Worm (Caenorhabditis elegans) whole organism, young adult: ENCODE measurements around the gene T04F3.1.
A peak's percentile ranks its signal among the peaks of the same experiment; 100 is the strongest.

ENCODE experiments used
- F33H1.4 ChIP-seq: fragments of 200-800 bp; sonication (Bioruptor generic); IDR thresholded peaks from 2 replicates; pipeline ENCODE4 v1.3.6; 2022; ENCODE audit warnings: missing genetic modification reagents, missing genetic modification characterization, missing compliant biosample characterization
- F49E8.2 ChIP-seq: sonication (generic microtip); optimal IDR thresholded peaks from 3 replicates; lab custom pipeline; 2017; ENCODE audit warnings: missing genetic modification characterization, mild to moderate bottlenecking, missing compliant biosample characterization, antibody characterized with exemption, moderate library complexity; ENCODE audit not compliant: insufficient read depth
- F55B11.4 ChIP-seq: sonication (generic microtip); optimal IDR thresholded peaks from 2 replicates; lab custom pipeline; 2016; ENCODE audit warnings: missing compliant biosample characterization, missing genetic modification characterization, borderline replicate concordance; ENCODE audit not compliant: insufficient read depth
- Y79H2A.3 ChIP-seq: fragments of 200-800 bp; sonication (Bioruptor generic); conservative IDR thresholded peaks from 2 replicates; pipeline ENCODE4 v1.3.6; 2022; ENCODE audit warnings: missing genetic modification reagents, missing genetic modification characterization, missing compliant biosample characterization
- Y95B8A.8 ChIP-seq: fragments of 200-800 bp; sonication (Bioruptor generic); IDR thresholded peaks from 2 replicates; pipeline ENCODE4 v1.3.6; 2022; ENCODE audit warnings: missing genetic modification reagents, missing genetic modification characterization, missing compliant biosample characterization
- akir-1 ChIP-seq: fragments of 200-800 bp; sonication (Bioruptor generic); optimal IDR thresholded peaks from 2 replicates; lab custom pipeline; 2018; ENCODE audit warnings: mild to moderate bottlenecking, missing genetic modification characterization, moderate library complexity, missing compliant biosample characterization
- ama-1 ChIP-seq, 3 experiments: fragments of 150-350 bp in 1 of 3; sonication (generic microtip) in 2 of 3; optimal IDR thresholded peaks; 2 replicates each; lab custom pipeline; 2014 to 2018; ENCODE audit warnings: missing biosample characterization in 2 of 3, missing genetic modification characterization in 2 of 3, missing genetic modification reagents in 2 of 3
- aptf-3 ChIP-seq: fragments of 200-800 bp; sonication (Bioruptor generic); IDR thresholded peaks from 2 replicates; pipeline ENCODE4 v1.3.6; 2022; ENCODE audit warnings: missing genetic modification characterization, missing compliant biosample characterization
- atf-7 ChIP-seq: sonication (generic microtip); optimal IDR thresholded peaks from 2 replicates; lab custom pipeline; 2017; ENCODE audit warnings: mild to moderate bottlenecking, missing genetic modification characterization, missing compliant biosample characterization
- athp-1 ChIP-seq: sonication (generic microtip); optimal IDR thresholded peaks from 2 replicates; lab custom pipeline; 2017; ENCODE audit warnings: mild to moderate bottlenecking, missing genetic modification characterization, missing compliant biosample characterization
- attf-5 ChIP-seq: fragments of 200-800 bp; sonication (Bioruptor generic); optimal IDR thresholded peaks from 2 replicates; lab custom pipeline; 2018; ENCODE audit warnings: mild to moderate bottlenecking, missing genetic modification characterization, missing compliant biosample characterization
- attf-6 ChIP-seq: fragments of 200-800 bp; sonication (Bioruptor generic); IDR thresholded peaks from 2 replicates; pipeline ENCODE4 v1.3.6; 2022; ENCODE audit warnings: missing genetic modification reagents, missing genetic modification characterization, missing compliant biosample characterization
- bed-1 ChIP-seq: fragments of 200-800 bp; sonication (Bioruptor generic); IDR thresholded peaks from 2 replicates; pipeline ENCODE4 v1.3.6; 2022; ENCODE audit warnings: missing genetic modification reagents, missing genetic modification characterization, missing compliant biosample characterization
- bed-2 ChIP-seq: fragments of 200-800 bp; sonication (Bioruptor generic); IDR thresholded peaks from 2 replicates; pipeline ENCODE4 v1.3.6; 2022; ENCODE audit warnings: missing genetic modification reagents, missing genetic modification characterization, missing compliant biosample characterization
- ccch-3 ChIP-seq: fragments of 200-800 bp; sonication (Bioruptor generic); optimal IDR thresholded peaks from 2 replicates; lab custom pipeline; 2018; ENCODE audit warnings: mild to moderate bottlenecking, missing genetic modification characterization, missing compliant biosample characterization
- ceh-91 ChIP-seq: fragments of 200-800 bp; sonication (Bioruptor generic); IDR thresholded peaks from 2 replicates; pipeline ENCODE4 v1.3.6; 2022; ENCODE audit warnings: missing genetic modification reagents, missing genetic modification characterization, missing compliant biosample characterization
- die-1 ChIP-seq: sonication (generic microtip); optimal IDR thresholded peaks from 2 replicates; lab custom pipeline; 2016; ENCODE audit warnings: missing genotype, mild to moderate bottlenecking, missing genetic modification characterization, missing compliant biosample characterization
- dox-1 ChIP-seq: fragments of 200-800 bp; sonication (Bioruptor generic); IDR thresholded peaks from 2 replicates; pipeline ENCODE4 v1.3.6; 2022; ENCODE audit warnings: missing genetic modification reagents, missing genetic modification characterization, missing compliant biosample characterization
- efl-1 ChIP-seq: fragments of 150-350 bp; optimal IDR thresholded peaks from 2 replicates; lab custom pipeline; 2014; ENCODE audit warnings: missing biosample characterization, missing genetic modification reagents, missing genetic modification characterization
- egrh-3 ChIP-seq: fragments of 200-800 bp; sonication (Bioruptor generic); IDR thresholded peaks from 2 replicates; pipeline ENCODE4 v1.3.6; 2022; ENCODE audit warnings: missing genetic modification reagents, missing genetic modification characterization, missing compliant biosample characterization
- fkh-3 ChIP-seq: sonication (generic microtip); optimal IDR thresholded peaks from 2 replicates; lab custom pipeline; 2016; ENCODE audit warnings: mild to moderate bottlenecking, missing genetic modification characterization, missing compliant biosample characterization
- him-1 ChIP-seq: sonication (generic microtip); optimal IDR thresholded peaks from 2 replicates; lab custom pipeline; 2016; ENCODE audit warnings: missing genotype, missing genetic modification reagents, missing genetic modification characterization, missing compliant biosample characterization
- let-607 ChIP-seq, 2 experiments: fragments of 200-800 bp in 1 of 2; sonication (Bioruptor generic) in 1 of 2; sonication (generic microtip) in 1 of 2; optimal IDR thresholded peaks; 2 replicates each; lab custom pipeline; 2016 to 2018; ENCODE audit warnings: mild to moderate bottlenecking in 2 of 2, missing compliant biosample characterization in 2 of 2, missing genetic modification characterization in 2 of 2, moderate library complexity in 2 of 2, missing genotype in 1 of 2
- lin-40 ChIP-seq: sonication (generic microtip); optimal IDR thresholded peaks from 2 replicates; lab custom pipeline; 2016; ENCODE audit warnings: missing genetic modification characterization, mild to moderate bottlenecking, missing compliant biosample characterization, missing genotype, missing genetic modification reagents
- madf-10 ChIP-seq: sonication (generic microtip); optimal IDR thresholded peaks from 2 replicates; lab custom pipeline; 2016; ENCODE audit warnings: mild to moderate bottlenecking, missing genetic modification characterization, missing compliant biosample characterization
- madf-6 ChIP-seq: fragments of 200-800 bp; sonication (Bioruptor generic); IDR thresholded peaks from 2 replicates; pipeline ENCODE4 v1.3.6; 2022; ENCODE audit warnings: missing genetic modification reagents, missing genetic modification characterization, missing compliant biosample characterization
- madf-8 ChIP-seq: fragments of 200-800 bp; sonication (Bioruptor generic); conservative IDR thresholded peaks from 2 replicates; pipeline ENCODE4 v1.3.6; 2022; ENCODE audit warnings: missing genetic modification reagents, missing genetic modification characterization, missing compliant biosample characterization
- mxl-1 ChIP-seq: sonication (generic microtip); optimal IDR thresholded peaks from 2 replicates; lab custom pipeline; 2016; ENCODE audit warnings: missing genetic modification characterization, missing compliant biosample characterization
- nfya-1 ChIP-seq: sonication (generic microtip); optimal IDR thresholded peaks from 2 replicates; lab custom pipeline; 2017; ENCODE audit warnings: antibody characterized with exemption, missing compliant biosample characterization, missing genetic modification characterization, borderline replicate concordance; ENCODE audit not compliant: insufficient read depth
- nfyb-1 ChIP-seq: fragments of 200-800 bp; sonication (Bioruptor generic); IDR thresholded peaks from 2 replicates; pipeline ENCODE4 v1.3.6; 2022; ENCODE audit warnings: missing genetic modification reagents, missing genetic modification characterization, missing compliant biosample characterization
- nhr-27 ChIP-seq: fragments of 200-800 bp; sonication (Bioruptor generic); optimal IDR thresholded peaks from 2 replicates; lab custom pipeline; 2018; ENCODE audit warnings: mild to moderate bottlenecking, missing genetic modification characterization, moderate library complexity, missing compliant biosample characterization
- pbrm-1 ChIP-seq: fragments of 200-800 bp; sonication (Bioruptor generic); IDR thresholded peaks from 2 replicates; pipeline ENCODE4 v1.3.6; 2022; ENCODE audit warnings: missing genetic modification reagents, missing genetic modification characterization, missing compliant biosample characterization
- repo-1 ChIP-seq: sonication (generic microtip); optimal IDR thresholded peaks from 2 replicates; lab custom pipeline; 2017; ENCODE audit warnings: mild to moderate bottlenecking, missing genetic modification characterization, missing compliant biosample characterization
- snpc-1.3 ChIP-seq: sonication (generic microtip); optimal IDR thresholded peaks from 2 replicates; lab custom pipeline; 2017; ENCODE audit warnings: missing genetic modification characterization, mild to moderate bottlenecking, missing compliant biosample characterization, antibody characterized with exemption, moderate library complexity, missing genotype, missing genetic modification reagents; ENCODE audit not compliant: insufficient read depth
- snpc-4 ChIP-seq, 5 experiments: fragments of 150-350 bp in 1 of 5; sonication (generic microtip) in 4 of 5; optimal IDR thresholded peaks; 2 replicates each; lab custom pipeline; 2014 to 2018; ENCODE audit warnings: missing genetic modification characterization in 5 of 5, missing biosample characterization in 3 of 5, antibody characterized with exemption in 2 of 5, mild to moderate bottlenecking in 2 of 5, missing compliant biosample characterization in 2 of 5, missing genotype in 2 of 5, moderate library complexity in 2 of 5, missing genetic modification reagents in 1 of 5
- somi-1 ChIP-seq: fragments of 200-800 bp; sonication (Bioruptor generic); optimal IDR thresholded peaks from 2 replicates; lab custom pipeline; 2018; ENCODE audit warnings: mild to moderate bottlenecking, missing genetic modification characterization, missing compliant biosample characterization
- tlf-1 ChIP-seq: fragments of 200-800 bp; sonication (Bioruptor generic); optimal IDR thresholded peaks from 2 replicates; lab custom pipeline; 2018; ENCODE audit warnings: mild to moderate bottlenecking, missing genetic modification characterization, missing compliant biosample characterization
- xnd-1 ChIP-seq: sonication (generic microtip); optimal IDR thresholded peaks from 2 replicates; lab custom pipeline; 2016; ENCODE audit warnings: missing genotype, missing genetic modification reagents, missing genetic modification characterization, missing compliant biosample characterization
- zfh-2 ChIP-seq: fragments of 200-800 bp; sonication (Bioruptor generic); conservative IDR thresholded peaks from 2 replicates; pipeline ENCODE4 v1.3.6; 2022; ENCODE audit warnings: missing genetic modification reagents, missing genetic modification characterization, missing compliant biosample characterization
- zim-3 ChIP-seq: sonication (generic microtip); optimal IDR thresholded peaks from 2 replicates; lab custom pipeline; 2017; ENCODE audit warnings: mild to moderate bottlenecking, missing genetic modification characterization, moderate library complexity, missing compliant biosample characterization
- ztf-25 ChIP-seq: fragments of 200-800 bp; sonication (Bioruptor generic); IDR thresholded peaks from 2 replicates; pipeline ENCODE4 v1.3.6; 2022; ENCODE audit warnings: missing genetic modification reagents, missing genetic modification characterization, missing compliant biosample characterization

T04F3.1 gene

ce11 chrV:11787742-11788238 is 47.9 kb downstream of the T04F3.1 start, which contains the start of gene F55A11.8 (continued):
- no peak for TF ChIP-seq zfh-2 (GFP tag; lab: Robert Waterston, UW)
- peak; percentile 50 for TF ChIP-seq him-1
- TF ChIP-seq attf-6 (GFP tag; lab: Robert Waterston, UW): no peak
- no peak for TF ChIP-seq bed-1 (GFP tag; lab: Robert Waterston, UW)
- TF ChIP-seq repo-1 (tag; lab: Kevin White, UChicago): no peak
- TF ChIP-seq akir-1: no peak
- no peak for TF ChIP-seq aptf-3 (GFP tag; lab: Robert Waterston, UW)
- no peak for TF ChIP-seq attf-5 (GFP tag; lab: Kevin White, UChicago)
- no peak for TF ChIP-seq dox-1 (GFP tag; lab: Robert Waterston, UW)
- TF ChIP-seq atf-7 (tag; lab: Kevin White, UChicago): no peak
- TF ChIP-seq F33H1.4 (GFP tag; lab: Robert Waterston, UW): peak; percentile 92
- no peak for TF ChIP-seq tlf-1 (GFP tag; lab: Kevin White, UChicago)
- TF ChIP-seq Y95B8A.8 (GFP tag; lab: Robert Waterston, UW): no peak
- no peak for TF ChIP-seq fkh-3 (tag; lab: Kevin White, UChicago)
- TF ChIP-seq Y79H2A.3 (GFP tag; lab: Robert Waterston, UW): no peak
- TF ChIP-seq snpc-1.3 (tag; lab: Kevin White, UChicago): no peak
- TF ChIP-seq ama-1 (optimal IDR thresholded peaks at IDR 0.05; lab: Kevin White, UChicago): no peak
- no peak for TF ChIP-seq ama-1 (GFP tag; optimal IDR thresholded peaks at IDR 0.05; lab: Kevin White, UChicago)
- TF ChIP-seq zim-3 (tag; lab: Kevin White, UChicago): no peak
- no peak for TF ChIP-seq ccch-3
- TF ChIP-seq efl-1 (GFP tag; lab: Kevin White, UChicago): peak; percentile 64
- TF ChIP-seq madf-10: no peak
- no peak for TF ChIP-seq nfya-1 (tag; lab: Kevin White, UChicago)
- TF ChIP-seq mxl-1 (tag; lab: Kevin White, UChicago): no peak
- TF ChIP-seq athp-1 (tag; lab: Kevin White, UChicago): no peak
- TF ChIP-seq somi-1 (GFP tag; lab: Kevin White, UChicago): no peak
- no peak for TF ChIP-seq nhr-27
- TF ChIP-seq xnd-1 (tag; lab: Kevin White, UChicago): peak; percentile 86
- no peak for TF ChIP-seq bed-2 (GFP tag; lab: Robert Waterston, UW)
- no peak for TF ChIP-seq die-1 (tag; lab: Kevin White, UChicago)
- TF ChIP-seq let-607 (tag; optimal IDR thresholded peaks at IDR 0.05; lab: Kevin White, UChicago): no peak
- TF ChIP-seq nfyb-1 (GFP tag; lab: Robert Waterston, UW): no peak
- peak; percentile 25 for TF ChIP-seq F49E8.2 (tag; lab: Kevin White, UChicago)
- TF ChIP-seq snpc-4 (GFP tag; optimal IDR thresholded peaks at IDR 0.05; lab: Kevin White, UChicago): no peak
- no peak for TF ChIP-seq snpc-4 (tag; optimal IDR thresholded peaks at IDR 0.05; lab: Kevin White, UChicago)
- no peak for TF ChIP-seq lin-40 (tag; lab: Kevin White, UChicago)
- TF ChIP-seq madf-6 (GFP tag; lab: Robert Waterston, UW): peak; percentile 89
- no peak for TF ChIP-seq pbrm-1
- TF ChIP-seq madf-8 (GFP tag; lab: Robert Waterston, UW): peak; percentile 62; the same call in 1 of the 2 replicates
- no peak for TF ChIP-seq ztf-25 (GFP tag; lab: Robert Waterston, UW)
- no peak for TF ChIP-seq ceh-91 (GFP tag; lab: Robert Waterston, UW)
- TF ChIP-seq F55B11.4 (tag; lab: Kevin White, UChicago): no peak
- TF ChIP-seq egrh-3 (GFP tag; lab: Robert Waterston, UW): no peak
